Worm (Caenorhabditis elegans): ENCODE measurements around the gene ivd-1.

DNA sequence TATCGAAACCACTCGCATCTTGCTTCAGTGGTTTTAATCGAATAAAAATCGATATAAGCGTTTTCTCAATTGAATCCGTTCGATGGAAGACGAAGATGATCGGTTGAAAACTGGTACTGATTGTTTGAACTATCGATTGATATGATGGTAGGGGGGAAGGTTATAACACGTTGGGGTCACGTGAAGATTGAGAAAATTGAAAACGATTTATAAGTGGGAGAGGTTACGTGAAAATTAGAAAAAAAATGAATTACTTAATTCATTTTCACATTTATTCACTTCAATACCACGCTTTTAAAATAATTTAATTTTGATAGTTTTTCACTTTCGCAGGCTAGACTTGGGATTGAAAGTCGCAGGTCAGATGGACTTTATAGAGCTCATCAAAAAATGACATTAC is 27.7 kb downstream of the ivd-1 start, which contains the start of gene C09B9.7:
- no peak for TF ChIP-seq dao-5 (tag; optimal IDR thresholded peaks at IDR 0.05)
- no peak for TF ChIP-seq him-1 (tag; optimal IDR thresholded peaks at IDR 0.05)
- TF ChIP-seq W03F9.2 (tag; optimal IDR thresholded peaks at IDR 0.05): no peak
